Worm (Caenorhabditis elegans): ENCODE results near the gene srv-24.

Gene srv-24

DNA sequence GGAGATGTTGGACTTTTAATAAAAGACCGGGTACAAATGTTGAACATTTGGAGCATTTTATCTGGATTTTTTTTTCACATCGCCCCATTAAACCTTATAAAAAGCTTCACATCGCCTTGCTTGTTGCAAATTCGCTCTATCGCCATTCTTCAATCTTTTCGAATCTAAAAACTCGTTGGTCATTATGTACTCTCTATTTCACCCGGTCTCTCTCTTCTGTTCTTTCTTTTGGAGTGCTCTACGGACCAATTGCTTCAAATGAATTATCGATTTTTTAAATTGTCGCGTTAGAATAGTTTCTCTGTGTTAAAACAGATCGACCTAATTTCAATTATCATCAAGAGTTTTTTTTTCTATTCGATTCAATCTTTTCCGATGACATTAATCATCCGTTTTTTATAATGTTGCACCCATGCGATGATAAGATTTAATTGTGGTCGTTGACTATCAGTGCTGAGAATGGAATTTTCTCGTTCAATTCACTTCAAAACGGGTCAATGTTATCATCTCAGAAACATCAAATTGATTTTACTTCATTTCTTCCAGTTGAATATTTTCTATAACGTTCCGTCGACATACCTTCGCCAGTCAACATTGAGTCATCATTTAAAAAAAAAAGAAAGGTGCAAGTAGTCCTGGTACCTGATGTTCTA is 36.8 kb upstream of the srv-24 start:
- TF ChIP-seq elt-1 (tag; optimal IDR thresholded peaks at IDR 0.05; ENCODE audit: borderline replicate concordance, insufficient read depth) (peak; percentile 15), blmp-1 (tag; optimal IDR thresholded peaks at IDR 0.05) (no peak), sem-2 (GFP tag; optimal IDR thresholded peaks at IDR 0.05) (no peak), mep-1 (tag; optimal IDR thresholded peaks at IDR 0.05) (peak; percentile 25), nhr-76 (tag; optimal IDR thresholded peaks at IDR 0.05) (no peak), zip-8 (tag; optimal IDR thresholded peaks at IDR 0.05) (no peak), mab-5 (tag; optimal IDR thresholded peaks at IDR 0.05) (no peak), ces-1 (GFP tag; optimal IDR thresholded peaks at IDR 0.05) (peak; percentile 73), unc-39 (tag; optimal IDR thresholded peaks at IDR 0.05) (no peak), mls-2 (tag; optimal IDR thresholded peaks at IDR 0.05) (no peak), ceh-83 (GFP tag; optimal IDR thresholded peaks at IDR 0.05) (no peak), flh-1 (GFP tag; optimal IDR thresholded peaks at IDR 0.05) (no peak), ceh-39 (tag; optimal IDR thresholded peaks at IDR 0.05) (peak; percentile 55), tbx-8 (GFP tag; optimal IDR thresholded peaks at IDR 0.05) (no peak), nhr-237 (tag; optimal IDR thresholded peaks at IDR 0.05) (no peak), ceh-43 (GFP tag; optimal IDR thresholded peaks at IDR 0.05) (no peak)

DNA sequence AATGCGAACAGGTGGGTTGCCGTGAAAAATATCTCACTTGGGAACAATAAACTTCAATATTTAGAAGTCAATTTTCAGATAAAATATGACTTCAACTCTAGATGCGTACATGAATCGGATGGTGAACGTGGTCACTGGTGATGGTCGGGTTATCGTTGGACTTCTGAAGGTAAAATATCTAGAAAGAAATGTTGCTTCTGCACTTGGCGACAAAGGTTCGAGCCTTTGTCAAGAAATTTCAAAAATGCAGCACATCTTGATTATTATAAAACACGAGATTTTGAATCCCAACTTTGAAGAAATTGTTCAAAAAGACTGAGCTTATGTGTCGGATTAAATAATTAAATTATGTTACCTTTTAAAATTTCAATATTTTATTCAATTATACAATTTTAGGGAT is 35.8 kb upstream of the srv-24 start, which contains the start of gene lsm-8:
Gene lsm-8, plus strand, starts transcription at position 79 of the 400 bp plus-strand sequence.
- no peak for TF ChIP-seq unc-120 (tag; optimal IDR thresholded peaks at IDR 0.05; ENCODE audit: poor library complexity, severe bottlenecking)
- no peak for TF ChIP-seq ceh-39 (tag; optimal IDR thresholded peaks at IDR 0.05)
- no peak for TF ChIP-seq lin-32 (GFP tag; optimal IDR thresholded peaks at IDR 0.05)
- TF ChIP-seq lin-13 (tag; optimal IDR thresholded peaks at IDR 0.05), result no peak
- no peak for TF ChIP-seq ces-1 (GFP tag; optimal IDR thresholded peaks at IDR 0.05)
- no peak for TF ChIP-seq drap-1 (GFP tag; optimal IDR thresholded peaks at IDR 0.05)
- no peak for TF ChIP-seq flh-1 (GFP tag; optimal IDR thresholded peaks at IDR 0.05)
- no peak for TF ChIP-seq tbx-8 (GFP tag; optimal IDR thresholded peaks at IDR 0.05)
- TF ChIP-seq mep-1 (tag; optimal IDR thresholded peaks at IDR 0.05), result no peak
- TF ChIP-seq mls-2 (tag; optimal IDR thresholded peaks at IDR 0.05), result no peak
- TF ChIP-seq snpc-4 (tag; optimal IDR thresholded peaks at IDR 0.05), result no peak

- no peak for TF ChIP-seq elt-3 (tag; optimal IDR thresholded peaks at IDR 0.05)
- TF ChIP-seq ces-1 (GFP tag; optimal IDR thresholded peaks at IDR 0.05), result no peak
- TF ChIP-seq cnd-1 (tag; optimal IDR thresholded peaks at IDR 0.05), result no peak
- no peak for TF ChIP-seq nhr-237 (tag; optimal IDR thresholded peaks at IDR 0.05)
- no peak for TF ChIP-seq nhr-2 (tag; optimal IDR thresholded peaks at IDR 0.05)
- no peak for TF ChIP-seq elt-1 (tag; optimal IDR thresholded peaks at IDR 0.05; ENCODE audit: borderline replicate concordance, insufficient read depth)
- TF ChIP-seq pha-4 (tag; optimal IDR thresholded peaks at IDR 0.05), result no peak
- TF ChIP-seq nhr-76 (tag; optimal IDR thresholded peaks at IDR 0.05), result no peak
- TF ChIP-seq hlh-1 (tag; optimal IDR thresholded peaks at IDR 0.05), result no peak
- no peak for TF ChIP-seq sptf-1 (tag; optimal IDR thresholded peaks at IDR 0.05)
- TF ChIP-seq blmp-1 (tag; optimal IDR thresholded peaks at IDR 0.05), result no peak
- TF ChIP-seq lin-32 (GFP tag; optimal IDR thresholded peaks at IDR 0.05), result no peak
- TF ChIP-seq nhr-12 (tag; optimal IDR thresholded peaks at IDR 0.05), result no peak
- no peak for TF ChIP-seq mls-2 (tag; optimal IDR thresholded peaks at IDR 0.05)
- no peak for TF ChIP-seq lin-13 (tag; optimal IDR thresholded peaks at IDR 0.05)
- TF ChIP-seq ztf-11 (tag; optimal IDR thresholded peaks at IDR 0.05), result no peak
- no peak for TF ChIP-seq ham-2 (GFP tag; optimal IDR thresholded peaks at IDR 0.05)
Measured at ce11 chrIV:6325772-6326171, 35.1 kb upstream of the srv-24 start.

- TF ChIP-seq blmp-1 (tag; optimal IDR thresholded peaks at IDR 0.05), result no peak
- TF ChIP-seq cnd-1 (tag; optimal IDR thresholded peaks at IDR 0.05), result peak; percentile 65
- no peak for TF ChIP-seq sem-2 (GFP tag; optimal IDR thresholded peaks at IDR 0.05)
- TF ChIP-seq hlh-1 (tag; optimal IDR thresholded peaks at IDR 0.05), result peak; percentile 78
- no peak for TF ChIP-seq nhr-12 (tag; optimal IDR thresholded peaks at IDR 0.05)
- TF ChIP-seq unc-62 (GFP tag; optimal IDR thresholded peaks at IDR 0.05), result peak; percentile 69
- TF ChIP-seq nhr-2 (tag; optimal IDR thresholded peaks at IDR 0.05), result peak; percentile 46
- TF ChIP-seq pha-4 (tag; optimal IDR thresholded peaks at IDR 0.05), result peak; percentile 98
- no peak for TF ChIP-seq ceh-83 (GFP tag; optimal IDR thresholded peaks at IDR 0.05)
- TF ChIP-seq lsy-2 (tag; optimal IDR thresholded peaks at IDR 0.05), result peak; percentile 97
- peak; percentile 47 for TF ChIP-seq lin-32 (GFP tag; optimal IDR thresholded peaks at IDR 0.05)
- TF ChIP-seq drap-1 (GFP tag; optimal IDR thresholded peaks at IDR 0.05), result peak; percentile 72
- TF ChIP-seq flh-1 (GFP tag; optimal IDR thresholded peaks at IDR 0.05), result no peak
- no peak for TF ChIP-seq ztf-11 (tag; optimal IDR thresholded peaks at IDR 0.05)
- TF ChIP-seq mls-2 (tag; optimal IDR thresholded peaks at IDR 0.05), result peak; percentile 72
- TF ChIP-seq mab-5 (tag; optimal IDR thresholded peaks at IDR 0.05), result no peak
- peak; percentile 80 for TF ChIP-seq ceh-39 (tag; optimal IDR thresholded peaks at IDR 0.05)
- TF ChIP-seq M03D4.4 (tag; optimal IDR thresholded peaks at IDR 0.05), result peak; percentile 76
- peak; percentile 92 for TF ChIP-seq lin-13 (tag; optimal IDR thresholded peaks at IDR 0.05)
- TF ChIP-seq mep-1 (tag; optimal IDR thresholded peaks at IDR 0.05), result peak; percentile 84
- peak; percentile 86 for TF ChIP-seq sptf-1 (tag; optimal IDR thresholded peaks at IDR 0.05)
- peak; percentile 22 for TF ChIP-seq bed-3 (GFP tag; optimal IDR thresholded peaks at IDR 0.05)
- TF ChIP-seq unc-120 (tag; optimal IDR thresholded peaks at IDR 0.05; ENCODE audit: poor library complexity, severe bottlenecking), result peak; percentile 68
- TF ChIP-seq ces-1 (GFP tag; optimal IDR thresholded peaks at IDR 0.05), result peak; percentile 76
- TF ChIP-seq nhr-237 (tag; optimal IDR thresholded peaks at IDR 0.05), result peak; percentile 93
- peak; percentile 64 for TF ChIP-seq ham-2 (GFP tag; optimal IDR thresholded peaks at IDR 0.05)
Measured at ce11 chrIV:6323654-6324224, 33.1 kb upstream of the srv-24 start, which contains the start of gene sqd-1. Gene sqd-1 (plus strand): TSS chrIV:6324174.

All from whole organism, mixed stage, embryonic.